Fruit fly (Drosophila melanogaster) whole organism, wandering third instar larva: ENCODE measurements around the gene CG34332.

ENCODE experiments used
- Abd-B ChIP-seq: fragments of >200 bp; optimal IDR thresholded peaks from 2 replicates; lab custom pipeline; 2017; ENCODE audit warnings: missing biosample characterization, missing genetic modification characterization
- CG32264 ChIP-seq: fragments of 200-800 bp; sonication (Bioruptor generic); optimal IDR thresholded peaks from 2 replicates; lab custom pipeline; 2016; ENCODE audit warnings: missing biosample characterization, missing genetic modification characterization
- CG9705 ChIP-seq: fragments of 200-800 bp; sonication (Bioruptor generic); optimal IDR thresholded peaks from 2 replicates; lab custom pipeline; 2018; ENCODE audit warnings: missing biosample characterization, mild to moderate bottlenecking, missing genetic modification characterization
- CrebA ChIP-seq: fragments of 200-800 bp; sonication (Bioruptor generic); optimal IDR thresholded peaks from 2 replicates; lab custom pipeline; 2016; ENCODE audit warnings: missing biosample characterization, mild to moderate bottlenecking, missing genetic modification characterization, borderline replicate concordance
- Dfd ChIP-seq: fragments of >200 bp; optimal IDR thresholded peaks from 2 replicates; lab custom pipeline; 2017; ENCODE audit warnings: missing biosample characterization, missing genetic modification characterization
- Dif ChIP-seq: fragments of 200-275, 200-300 bp; sonication (Bioruptor generic); optimal IDR thresholded peaks from 2 replicates; lab custom pipeline; 2018; ENCODE audit warnings: missing biosample characterization, missing genetic modification characterization; ENCODE audit not compliant: partially characterized antibody
- GATAd ChIP-seq: sonication (Bioruptor generic); optimal IDR thresholded peaks from 2 replicates; lab custom pipeline; 2016; ENCODE audit warnings: missing biosample characterization, missing genetic modification characterization
- HLH106 ChIP-seq: fragments of 200-800 bp; optimal IDR thresholded peaks from 3 replicates; lab custom pipeline; 2019; ENCODE audit warnings: missing biosample characterization, mild to moderate bottlenecking, missing genetic modification characterization, moderate library complexity
- Hnf4 ChIP-seq: fragments of 200-800 bp; sonication (Bioruptor generic); optimal IDR thresholded peaks from 2 replicates; lab custom pipeline; 2016; ENCODE audit warnings: missing biosample characterization, mild to moderate bottlenecking, missing genetic modification characterization
- Hr78 ChIP-seq: fragments of >200 bp; optimal IDR thresholded peaks from 2 replicates; lab custom pipeline; 2017; ENCODE audit warnings: missing biosample characterization, missing genetic modification characterization
- Hr83 ChIP-seq: fragments of 200-300 bp; sonication (Bioruptor generic); optimal IDR thresholded peaks from 2 replicates; lab custom pipeline; 2016; ENCODE audit warnings: missing biosample characterization, mild to moderate bottlenecking, missing genetic modification characterization, moderate library complexity; ENCODE audit not compliant: poor library complexity, severe bottlenecking
- Jra ChIP-seq: sonication (Bioruptor generic); optimal IDR thresholded peaks from 2 replicates; lab custom pipeline; 2016; ENCODE audit warnings: missing biosample characterization, missing genetic modification characterization
- Mio ChIP-seq: sonication (Bioruptor generic); optimal IDR thresholded peaks from 2 replicates; lab custom pipeline; 2016; ENCODE audit warnings: missing biosample characterization, missing genetic modification characterization
- Myc ChIP-seq: fragments of >200 bp; optimal IDR thresholded peaks from 2 replicates; lab custom pipeline; 2017
- N ChIP-seq: fragments of >200 bp; optimal IDR thresholded peaks from 2 replicates; lab custom pipeline; 2018; ENCODE audit warnings: missing biosample characterization, missing external identifiers, missing genetic modification characterization
- OdsH ChIP-seq: fragments of 200-800 bp; sonication (Bioruptor generic); optimal IDR thresholded peaks from 2 replicates; lab custom pipeline; 2016; ENCODE audit warnings: missing biosample characterization, mild to moderate bottlenecking, missing genetic modification characterization
- Rel ChIP-seq, 2 experiments: fragments of 200-800 bp; sonication (Bioruptor generic) in 1 of 2; optimal IDR thresholded peaks; 2 replicates in 1 of 2; 3 replicates in 1 of 2; lab custom pipeline; 2016 to 2019; ENCODE audit warnings: mild to moderate bottlenecking in 2 of 2, missing biosample characterization in 2 of 2, missing genetic modification characterization in 2 of 2, moderate library complexity in 1 of 2
- Sp1 ChIP-seq: fragments of 200-800 bp; sonication (Bioruptor generic); optimal IDR thresholded peaks from 3 replicates; lab custom pipeline; 2019; ENCODE audit warnings: missing biosample characterization, mild to moderate bottlenecking, missing genetic modification characterization, moderate library complexity
- Vsx2 ChIP-seq: fragments of 200-300, 225-300 bp; sonication (Bioruptor generic); optimal IDR thresholded peaks from 2 replicates; lab custom pipeline; 2018; ENCODE audit warnings: missing biosample characterization, missing genetic modification characterization; ENCODE audit not compliant: partially characterized antibody
- br ChIP-seq: fragments of 200-800 bp; sonication (Bioruptor generic); optimal IDR thresholded peaks from 2 replicates; lab custom pipeline; 2016; ENCODE audit warnings: missing biosample characterization, missing genetic modification characterization
- brk ChIP-seq: fragments of 200-800 bp; sonication (Bioruptor generic); optimal IDR thresholded peaks from 2 replicates; lab custom pipeline; 2016; ENCODE audit warnings: missing biosample characterization, mild to moderate bottlenecking, missing genetic modification characterization
- dl ChIP-seq, 2 experiments: fragments of 175-275, 200-275 bp in 1 of 2; fragments of 200-275 bp in 1 of 2; sonication (Bioruptor generic); optimal IDR thresholded peaks; lab custom pipeline; 2018; ENCODE audit warnings: mild to moderate bottlenecking in 2 of 2, missing biosample characterization in 2 of 2, missing genetic modification characterization in 2 of 2, moderate library complexity in 2 of 2; ENCODE audit not compliant: partially characterized antibody in 2 of 2, insufficient read depth in 1 of 2
- dmrt93B ChIP-seq: fragments of 200-800 bp; sonication (Bioruptor generic); optimal IDR thresholded peaks from 2 replicates; lab custom pipeline; 2018; ENCODE audit warnings: missing biosample characterization, mild to moderate bottlenecking, missing genetic modification characterization
- dsf ChIP-seq: sonication (Bioruptor generic); optimal IDR thresholded peaks from 2 replicates; lab custom pipeline; 2016; ENCODE audit warnings: missing biosample characterization, missing genetic modification characterization, borderline replicate concordance
- ey ChIP-seq: fragments of 200-800 bp; sonication (Bioruptor generic); optimal IDR thresholded peaks from 2 replicates; lab custom pipeline; 2016; ENCODE audit warnings: missing biosample characterization, missing genetic modification characterization
- foxo ChIP-seq, 2 experiments: fragments of 200-800 bp; sonication (Bioruptor generic); optimal IDR thresholded peaks; 2 replicates in 1 of 2; 3 replicates in 1 of 2; lab custom pipeline; 2016 to 2017; ENCODE audit warnings: missing biosample characterization in 2 of 2, missing genetic modification characterization in 2 of 2
- fru ChIP-seq: fragments of 200-800 bp; sonication (Bioruptor generic); optimal IDR thresholded peaks from 3 replicates; lab custom pipeline; 2016; ENCODE audit warnings: missing biosample characterization, mild to moderate bottlenecking, missing genetic modification characterization
- h ChIP-seq: fragments of 200-800 bp; sonication (Bioruptor generic); optimal IDR thresholded peaks from 3 replicates; lab custom pipeline; 2016; ENCODE audit warnings: missing biosample characterization, mild to moderate bottlenecking, missing genetic modification characterization
- jim ChIP-seq: fragments of 175-275, 200-325 bp; sonication (Bioruptor generic); optimal IDR thresholded peaks from 2 replicates; lab custom pipeline; 2016; ENCODE audit warnings: missing biosample characterization, mild to moderate bottlenecking, missing genetic modification characterization
- lola ChIP-seq: fragments of >200 bp; optimal IDR thresholded peaks from 2 replicates; lab custom pipeline; 2017; ENCODE audit warnings: missing biosample characterization, missing genetic modification characterization
- pan ChIP-seq: fragments of >200 bp; optimal IDR thresholded peaks from 2 replicates; lab custom pipeline; 2017
- psq ChIP-seq: fragments of 200-800 bp; sonication (Bioruptor generic); optimal IDR thresholded peaks from 3 replicates; lab custom pipeline; 2017; ENCODE audit warnings: missing biosample characterization, mild to moderate bottlenecking, missing genetic modification characterization, moderate library complexity
- rgr ChIP-seq: fragments of 200-800 bp; sonication (Bioruptor generic); optimal IDR thresholded peaks from 3 replicates; lab custom pipeline; 2016; ENCODE audit warnings: missing biosample characterization, mild to moderate bottlenecking, missing genetic modification characterization
- sage ChIP-seq: fragments of 200-800 bp; sonication (Bioruptor generic); optimal IDR thresholded peaks from 2 replicates; lab custom pipeline; 2016; ENCODE audit warnings: missing biosample characterization, mild to moderate bottlenecking, missing genetic modification characterization
- sv ChIP-seq: fragments of 200-800 bp; sonication (Bioruptor generic); optimal IDR thresholded peaks from 3 replicates; lab custom pipeline; 2016; ENCODE audit warnings: missing biosample characterization, missing genetic modification characterization
- tai ChIP-seq: sonication (Bioruptor generic); optimal IDR thresholded peaks from 2 replicates; lab custom pipeline; 2016; ENCODE audit warnings: missing biosample characterization, missing genetic modification characterization
- usp ChIP-seq: fragments of >200 bp; optimal IDR thresholded peaks from 2 replicates; lab custom pipeline; 2017; ENCODE audit warnings: missing biosample characterization, missing genetic modification characterization
- woc ChIP-seq: sonication (Bioruptor generic); optimal IDR thresholded peaks from 2 replicates; lab custom pipeline; 2016; ENCODE audit warnings: missing biosample characterization, mild to moderate bottlenecking, missing genetic modification characterization

Gene CG34332

DNA sequence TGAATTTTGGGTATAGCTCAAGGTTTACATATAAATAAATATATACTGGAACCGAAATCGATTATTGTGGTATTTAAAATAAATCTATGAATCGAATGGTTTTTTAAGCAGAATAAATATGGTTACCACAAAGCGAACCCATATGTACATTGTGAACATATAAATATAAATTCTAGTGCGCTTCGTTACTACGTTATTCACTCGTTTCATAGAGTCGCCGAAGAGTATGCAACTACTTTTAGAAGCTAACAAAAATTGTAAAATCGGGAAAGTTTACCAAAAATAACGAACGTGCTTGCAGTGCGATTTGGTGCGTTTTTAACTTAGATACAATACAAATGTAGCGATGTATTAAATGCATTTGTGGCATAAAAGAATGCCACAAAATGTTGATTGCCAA is 15.1 kb downstream of the CG34332 start:
- TF ChIP-seq OdsH (GFP tag; lab: Kevin White, UChicago) (no peak), usp (GFP tag; lab: Kevin White, UChicago) (no peak), psq (GFP tag; lab: Kevin White, UChicago) (no peak), Hnf4 (GFP tag; lab: Kevin White, UChicago) (no peak), Dif (no peak), Sp1 (GFP tag; lab: Kevin White, UChicago) (no peak), Vsx2 (no peak), dsf (no peak), rgr (no peak), CG32264 (GFP tag; lab: Kevin White, UChicago) (no peak), Myc (lab: Kevin White, UChicago) (no peak)

DNA sequence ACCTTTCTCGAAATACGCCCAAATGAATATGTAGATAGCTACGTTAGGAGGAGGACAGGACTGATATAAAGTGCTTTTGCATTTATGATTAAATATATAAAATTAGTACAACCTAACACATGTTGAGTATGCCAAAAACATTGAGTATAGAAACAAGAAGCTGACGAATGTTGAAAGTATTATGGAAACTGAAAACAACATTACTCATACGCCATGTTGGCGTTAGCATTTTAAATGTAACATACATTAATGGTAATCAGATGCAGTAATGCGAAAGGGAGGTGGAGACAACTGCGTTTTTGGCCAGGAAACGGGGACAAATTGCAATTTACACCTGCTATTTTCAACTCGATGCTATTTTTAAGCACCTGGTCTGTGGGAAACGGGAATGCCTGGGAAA is 17.7 kb downstream of the CG34332 start:
- TF ChIP-seq CG9705 (GFP tag; lab: Kevin White, UChicago) (no peak), tai (GFP tag; lab: Kevin White, UChicago) (no peak), sv (GFP tag; lab: Kevin White, UChicago) (no peak), GATAd (GFP tag; lab: Kevin White, UChicago) (no peak), h (GFP tag; lab: Kevin White, UChicago) (no peak), dmrt93B (GFP tag; lab: Kevin White, UChicago) (no peak), rgr (no peak), Hr83 (GFP tag; lab: Kevin White, UChicago) (no peak), CrebA (GFP tag; lab: Kevin White, UChicago) (no peak), HLH106 (tag; lab: Kevin White, UChicago) (no peak), brk (GFP tag; lab: Kevin White, UChicago) (no peak), psq (GFP tag; lab: Kevin White, UChicago) (no peak), Jra (GFP tag; lab: Kevin White, UChicago) (no peak), Dfd (GFP tag; lab: Kevin White, UChicago) (no peak)

DNA sequence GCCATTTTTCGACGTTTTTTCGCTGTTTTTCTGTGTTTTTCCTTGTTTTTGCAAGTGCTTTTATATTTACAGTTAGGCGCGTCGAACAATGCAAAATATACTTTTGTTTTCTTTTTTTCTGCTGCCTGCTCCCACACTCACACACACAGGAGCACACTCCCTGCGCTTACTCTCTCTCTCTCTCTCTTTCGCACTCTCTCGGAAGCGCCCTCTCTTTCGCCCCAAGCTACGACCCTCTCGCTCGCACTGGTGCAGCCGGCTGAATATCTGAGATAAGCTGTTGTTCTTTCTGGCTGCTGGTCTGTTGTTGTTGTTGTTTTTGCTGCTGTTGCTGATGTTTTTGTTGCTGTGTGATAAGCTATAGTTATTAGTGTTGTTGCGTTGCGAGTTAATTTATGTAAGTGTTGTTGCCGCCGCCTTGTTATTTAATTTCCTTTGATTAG is 18.2 kb downstream of the CG34332 start:
- TF ChIP-seq sv (GFP tag; lab: Kevin White, UChicago) = no peak
- TF ChIP-seq Dif = peak; percentile 77
- peak in 1 of 2 experiments; percentile 86 for TF ChIP-seq dl (GFP tag; optimal IDR thresholded peaks at IDR 0.05; lab: Kevin White, UChicago; ENCODE audit: insufficient read depth in 1 of 2, partially characterized antibody in 2 of 2)
- TF ChIP-seq jim (GFP tag; lab: Kevin White, UChicago) = peak; percentile 89
- peak; percentile 62 for TF ChIP-seq Hr83 (GFP tag; lab: Kevin White, UChicago)
- TF ChIP-seq Sp1 (GFP tag; lab: Kevin White, UChicago) = peak; percentile 11
- no peak for TF ChIP-seq Vsx2
- peak; percentile 50 for TF ChIP-seq h (GFP tag; lab: Kevin White, UChicago)
- TF ChIP-seq Mio = no peak

DNA sequence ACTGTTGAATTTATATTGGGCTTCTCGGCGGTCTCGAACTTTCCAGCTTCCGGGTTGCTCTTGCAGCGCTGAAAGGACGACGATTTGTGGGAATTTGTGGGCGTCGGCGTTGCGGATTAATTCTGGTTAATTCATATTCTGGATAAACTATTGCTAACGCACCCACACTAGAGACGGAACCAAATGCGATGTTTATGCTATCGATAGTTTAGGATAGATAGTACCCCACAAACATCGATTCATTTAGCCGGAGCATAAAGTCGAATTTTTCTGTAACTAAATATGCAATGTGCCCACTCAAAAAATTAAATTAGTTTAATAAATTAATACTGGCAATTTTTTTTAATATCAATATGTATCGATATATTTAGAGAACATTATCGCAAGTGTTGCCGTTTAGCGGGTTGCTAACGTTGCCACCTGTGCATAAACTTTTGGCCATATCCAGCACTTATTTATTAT is 18.9 kb downstream of the CG34332 start, which contains the start of gene Rab35:
Gene Rab35 (minus strand): TSS at position 194 of the 462 bp plus-strand sequence.
- TF ChIP-seq N (GFP tag; lab: Kevin White, UChicago) = no peak
- no peak for TF ChIP-seq Sp1 (GFP tag; lab: Kevin White, UChicago)
- TF ChIP-seq rgr = peak; percentile 17
- peak; percentile 43 for TF ChIP-seq Hnf4 (GFP tag; lab: Kevin White, UChicago)
- no peak for TF ChIP-seq HLH106 (tag; lab: Kevin White, UChicago)
- no peak for TF ChIP-seq Vsx2
- TF ChIP-seq OdsH (GFP tag; lab: Kevin White, UChicago) = no peak
- no peak for TF ChIP-seq Dif
- TF ChIP-seq dmrt93B (GFP tag; lab: Kevin White, UChicago) = no peak
- TF ChIP-seq Hr78 (GFP tag; lab: Kevin White, UChicago) = no peak
- TF ChIP-seq brk (GFP tag; lab: Kevin White, UChicago) = no peak
- no peak for TF ChIP-seq pan
- TF ChIP-seq jim (GFP tag; lab: Kevin White, UChicago) = no peak
- peak; percentile 40 for TF ChIP-seq Jra (GFP tag; lab: Kevin White, UChicago)
- no peak for TF ChIP-seq CG32264 (GFP tag; lab: Kevin White, UChicago)
- no peak for TF ChIP-seq Abd-B
- no peak for TF ChIP-seq Dfd (GFP tag; lab: Kevin White, UChicago)
- no peak for TF ChIP-seq tai (GFP tag; lab: Kevin White, UChicago)
- no peak for TF ChIP-seq usp (GFP tag; lab: Kevin White, UChicago)
- TF ChIP-seq dsf = peak; percentile 4
- TF ChIP-seq fru (GFP tag; lab: Kevin White, UChicago) = no peak
- no peak for TF ChIP-seq GATAd (GFP tag; lab: Kevin White, UChicago)
- TF ChIP-seq Hr83 (GFP tag; lab: Kevin White, UChicago) = no peak
- TF ChIP-seq lola = no peak
- no peak for TF ChIP-seq CrebA (GFP tag; lab: Kevin White, UChicago)
- TF ChIP-seq psq (GFP tag; lab: Kevin White, UChicago) = no peak
- TF ChIP-seq sv (GFP tag; lab: Kevin White, UChicago) = peak; percentile 24
- TF ChIP-seq dl (GFP tag; optimal IDR thresholded peaks at IDR 0.05; lab: Kevin White, UChicago; ENCODE audit: insufficient read depth in 1 of 2, partially characterized antibody in 2 of 2) = no peak
- TF ChIP-seq h (GFP tag; lab: Kevin White, UChicago) = peak; percentile 29
- no peak for TF ChIP-seq CG9705 (GFP tag; lab: Kevin White, UChicago)
- peak in 1 of 2 experiments; percentile 0 for TF ChIP-seq foxo (GFP tag; optimal IDR thresholded peaks at IDR 0.05; lab: Kevin White, UChicago)
- TF ChIP-seq Mio = no peak
- no peak for TF ChIP-seq Myc (lab: Kevin White, UChicago)
- no peak for TF ChIP-seq ey
- peak; percentile 2 for TF ChIP-seq sage (GFP tag; lab: Kevin White, UChicago)
- no peak for TF ChIP-seq woc (GFP tag; lab: Kevin White, UChicago)
- no peak for TF ChIP-seq Rel (GFP tag; optimal IDR thresholded peaks at IDR 0.05; lab: Kevin White, UChicago)
- TF ChIP-seq Rel (tag; optimal IDR thresholded peaks at IDR 0.05; lab: Kevin White, UChicago) = no peak
- TF ChIP-seq br (GFP tag; lab: Kevin White, UChicago) = no peak
